Fruit fly (Drosophila melanogaster) whole organism: ENCODE measurements around the gene lace.

ENCODE experiments used
- EcR ChIP-seq, 2 experiments: fragments of >200 bp; optimal IDR thresholded peaks; 2 replicates each; lab custom pipeline; 2017; ENCODE audit warnings: missing biosample characterization in 2 of 2, missing genetic modification characterization in 2 of 2, missing genetic modification reagents in 2 of 2
- psq ChIP-seq: fragments of >200 bp; optimal IDR thresholded peaks from 2 replicates; lab custom pipeline; 2017

- no peak for TF ChIP-seq EcR (GFP tag; optimal IDR thresholded peaks at IDR 0.05; lab: Kevin White, UChicago)
- TF ChIP-seq psq = no peak
Observed at dm6 chr2L:15500910-15501521, 2.1 kb downstream of the lace start.
